Fruit fly (Drosophila melanogaster) whole organism, adult: ENCODE results near the gene CG6118.

Experiments used
- CG12768 ChIP-seq: fragments of 200-800 bp; sonication (Bioruptor generic); optimal IDR thresholded peaks from 2 replicates; lab custom pipeline; 2017; ENCODE audit warnings: missing biosample characterization, missing genetic modification characterization, mild to moderate bottlenecking, moderate library complexity, missing genetic modification reagents
- CG14711 ChIP-seq: fragments of 200-800 bp; sonication (Bioruptor generic); optimal IDR thresholded peaks from 2 replicates; lab custom pipeline; 2018; ENCODE audit warnings: missing biosample characterization, mild to moderate bottlenecking, missing genetic modification characterization, moderate library complexity
- CG33017 ChIP-seq: fragments of 200-800 bp; sonication (Bioruptor generic); optimal IDR thresholded peaks from 2 replicates; lab custom pipeline; 2018; ENCODE audit warnings: missing biosample characterization, mild to moderate bottlenecking, missing genetic modification characterization, moderate library complexity
- CG5204 ChIP-seq: fragments of 200-800 bp; sonication (Bioruptor generic); optimal IDR thresholded peaks from 2 replicates; lab custom pipeline; 2016; ENCODE audit warnings: missing biosample characterization, missing genetic modification characterization
- CG7101 ChIP-seq: fragments of 200-800 bp; sonication (Bioruptor generic); optimal IDR thresholded peaks from 2 replicates; lab custom pipeline; 2018; ENCODE audit warnings: missing biosample characterization, mild to moderate bottlenecking, missing genetic modification characterization, moderate library complexity
- Crg-1 ChIP-seq: fragments of 200-800 bp; sonication (Bioruptor generic); optimal IDR thresholded peaks from 2 replicates; lab custom pipeline; 2016; ENCODE audit warnings: missing biosample characterization, missing genetic modification characterization
- ovo ChIP-seq: fragments of 200-800 bp; sonication (Bioruptor generic); optimal IDR thresholded peaks from 2 replicates; lab custom pipeline; 2016; ENCODE audit warnings: missing biosample characterization, missing genetic modification characterization

DNA sequence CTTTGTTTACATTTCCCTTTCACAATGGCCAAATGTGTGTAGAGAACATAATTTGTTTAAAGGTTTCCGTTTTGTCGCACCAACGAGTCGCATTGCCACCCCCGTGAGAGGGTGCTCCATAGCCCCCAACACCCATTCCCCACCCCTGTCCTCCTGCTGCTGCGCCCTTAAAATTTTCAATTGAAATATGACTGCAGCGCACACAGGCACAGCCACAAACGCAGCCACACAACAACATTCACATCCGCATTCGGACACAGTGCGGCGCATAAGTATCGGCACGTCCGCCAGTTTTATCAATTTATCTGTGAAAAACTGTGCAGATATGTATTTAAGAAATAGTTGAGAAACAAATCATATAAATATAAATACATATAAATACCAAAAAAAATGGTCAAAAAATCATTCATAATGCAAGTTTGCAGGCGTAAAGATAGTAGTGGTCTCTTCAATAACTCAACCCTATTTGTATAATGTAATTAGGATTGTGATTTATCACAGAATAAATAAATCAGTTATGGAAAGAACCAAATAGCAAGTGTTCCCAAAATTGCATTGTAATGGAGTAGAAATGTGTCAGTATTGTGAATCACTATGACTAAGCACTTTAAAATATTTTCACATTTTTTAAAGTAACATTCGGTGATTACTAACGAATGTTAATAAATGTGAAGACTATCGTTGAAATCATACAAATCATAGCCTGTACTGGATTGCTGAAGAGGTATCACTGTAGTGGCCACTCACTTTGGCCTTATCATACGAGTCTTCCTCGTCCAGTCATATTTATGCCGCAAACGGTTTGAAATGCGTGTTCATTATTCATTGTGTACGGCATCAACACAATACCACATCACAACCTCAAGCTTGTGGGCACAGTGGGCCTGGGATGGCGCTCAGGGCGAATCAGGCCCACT, 24.5 kb downstream of the CG6118 start:
- no peak for TF ChIP-seq Crg-1 (GFP tag; lab: Kevin White, UChicago)
- peak; percentile 43 for TF ChIP-seq CG5204 (GFP tag; lab: Kevin White, UChicago)
- no peak for TF ChIP-seq CG14711 (tag; lab: Kevin White, UChicago)
- TF ChIP-seq CG7101 (tag; lab: Kevin White, UChicago), result no peak
- TF ChIP-seq CG33017 (tag; lab: Kevin White, UChicago), result no peak
- TF ChIP-seq CG12768 (GFP tag; lab: Kevin White, UChicago), result no peak
- no peak for TF ChIP-seq ovo
